Fruit fly (Drosophila melanogaster) whole organism: Measurements from ENCODE around the gene CG32228.

Source experiments
- psq ChIP-seq: fragments of >200 bp; optimal IDR thresholded peaks from 2 replicates; lab custom pipeline; 2017
- usp ChIP-seq: fragments of >200 bp; optimal IDR thresholded peaks from 2 replicates; lab custom pipeline; 2017; ENCODE audit warnings: missing biosample characterization, missing genetic modification characterization, mixed read lengths

dm6 chr3L:20230178-20230775 lies 35.3 kb upstream of the CG32228 start:
- TF ChIP-seq usp (GFP tag; lab: Kevin White, UChicago): no peak
- no peak for TF ChIP-seq psq (lab: Kevin White, UChicago)
